Fruit fly (Drosophila melanogaster) whole organism, embryonic: ENCODE data around the gene SdhC.

Source experiments
- ATbp ChIP-seq: fragments of 200-800 bp; sonication (Bioruptor generic); optimal IDR thresholded peaks from 2 replicates; lab custom pipeline; 2017; ENCODE audit warnings: missing biosample characterization, mild to moderate bottlenecking, missing genetic modification characterization, missing genetic modification reagents
- Atf3 ChIP-seq: fragments of 200-800 bp; sonication (Bioruptor generic); optimal IDR thresholded peaks from 3 replicates; lab custom pipeline; 2016; ENCODE audit warnings: missing biosample characterization, missing genetic modification characterization
- CG12299 ChIP-seq: fragments of 200-800 bp; sonication (Bioruptor generic); optimal IDR thresholded peaks from 2 replicates; lab custom pipeline; 2018; ENCODE audit warnings: missing biosample characterization, mild to moderate bottlenecking, missing genetic modification characterization
- CG14710 ChIP-seq: fragments of 200-800 bp; sonication (Bioruptor generic); optimal IDR thresholded peaks from 3 replicates; lab custom pipeline; 2019; ENCODE audit warnings: missing biosample characterization, mild to moderate bottlenecking, missing genetic modification characterization, moderate library complexity
- CG15514 ChIP-seq: fragments of 200-800 bp; sonication (Bioruptor generic); optimal IDR thresholded peaks from 3 replicates; lab custom pipeline; 2017; ENCODE audit warnings: missing biosample characterization, missing genetic modification characterization, mild to moderate bottlenecking, moderate library complexity, missing genetic modification reagents
- CG1603 ChIP-seq: fragments of 200-800 bp; sonication (Bioruptor generic); optimal IDR thresholded peaks from 2 replicates; lab custom pipeline; 2019; ENCODE audit warnings: missing biosample characterization, mild to moderate bottlenecking, missing genetic modification characterization, moderate library complexity
- CG17612 ChIP-seq: fragments of 200-800 bp; sonication (Bioruptor generic); IDR thresholded peaks from 2 replicates; pipeline ENCODE4 v1.3.6; 2022; ENCODE audit warnings: missing biosample characterization, missing genetic modification characterization
- CG17802 ChIP-seq: fragments of 200-800 bp; sonication (Bioruptor generic); optimal IDR thresholded peaks from 2 replicates; lab custom pipeline; 2018; ENCODE audit warnings: missing biosample characterization, mild to moderate bottlenecking, missing genetic modification characterization, moderate library complexity
- CG2202 ChIP-seq: fragments of 200-800 bp; sonication (Bioruptor generic); optimal IDR thresholded peaks from 2 replicates; lab custom pipeline; 2018; ENCODE audit warnings: missing biosample characterization, mild to moderate bottlenecking, missing genetic modification characterization
- CG2712 ChIP-seq: fragments of 200-800 bp; optimal IDR thresholded peaks from 3 replicates; lab custom pipeline; 2019; ENCODE audit warnings: missing biosample characterization, mild to moderate bottlenecking, missing genetic modification characterization, moderate library complexity
- CG33213 ChIP-seq: fragments of 200-800 bp; sonication (Bioruptor generic); optimal IDR thresholded peaks from 3 replicates; lab custom pipeline; 2016; ENCODE audit warnings: missing biosample characterization, missing genetic modification characterization
- CG3847 ChIP-seq: fragments of 200-800 bp; sonication (Bioruptor generic); IDR thresholded peaks from 2 replicates; pipeline ENCODE4 v1.3.6; 2022; ENCODE audit warnings: missing biosample characterization, missing genetic modification characterization
- CG4328 ChIP-seq: fragments of 200-800 bp; sonication (Bioruptor generic); optimal IDR thresholded peaks from 3 replicates; lab custom pipeline; 2017; ENCODE audit warnings: missing biosample characterization, missing genetic modification reagents, missing genetic modification characterization
- CG43689 ChIP-seq: fragments of 200-800 bp; sonication (Bioruptor generic); IDR thresholded peaks from 2 replicates; pipeline ENCODE4 v1.3.6; 2022; ENCODE audit warnings: missing biosample characterization, missing genetic modification characterization
- CG4617 ChIP-seq: fragments of 200-800 bp; sonication (Bioruptor generic); optimal IDR thresholded peaks from 3 replicates; lab custom pipeline; 2016; ENCODE audit warnings: missing biosample characterization, missing genetic modification characterization, borderline replicate concordance
- CG6854 ChIP-seq: fragments of 200-800 bp; sonication (Bioruptor generic); optimal IDR thresholded peaks from 3 replicates; lab custom pipeline; 2017; ENCODE audit warnings: missing biosample characterization, mild to moderate bottlenecking, missing genetic modification characterization
- CG7271 ChIP-seq: fragments of 200-800 bp; sonication (Bioruptor generic); optimal IDR thresholded peaks from 2 replicates; lab custom pipeline; 2018; ENCODE audit warnings: missing biosample characterization, mild to moderate bottlenecking, missing genetic modification characterization, moderate library complexity
- CG8290 ChIP-seq, 3 experiments: fragments of 200-800 bp; sonication (Bioruptor generic); optimal IDR thresholded peaks; 2 replicates each; lab custom pipeline; 2016 to 2019; ENCODE audit warnings: missing biosample characterization in 3 of 3, missing genetic modification characterization in 3 of 3, mild to moderate bottlenecking in 2 of 3, moderate library complexity in 1 of 3
- CG8388 ChIP-seq: fragments of 200-800 bp; sonication (Bioruptor generic); optimal IDR thresholded peaks from 2 replicates; lab custom pipeline; 2019; ENCODE audit warnings: missing biosample characterization, mild to moderate bottlenecking, missing genetic modification characterization, moderate library complexity
- CG9727 ChIP-seq: fragments of 200-800 bp; sonication (Bioruptor generic); optimal IDR thresholded peaks from 3 replicates; lab custom pipeline; 2017; ENCODE audit warnings: missing biosample characterization, mild to moderate bottlenecking, missing genetic modification characterization
- CG9817 ChIP-seq: fragments of 200-800 bp; sonication (Bioruptor generic); optimal IDR thresholded peaks from 2 replicates; lab custom pipeline; 2018; ENCODE audit warnings: missing biosample characterization, mild to moderate bottlenecking, missing genetic modification characterization, moderate library complexity
- Ets97D ChIP-seq: fragments of 200-800 bp; sonication (Bioruptor generic); optimal IDR thresholded peaks from 3 replicates; lab custom pipeline; 2016; ENCODE audit warnings: missing biosample characterization, missing genetic modification characterization
- Hey ChIP-seq: fragments of 200-800 bp; sonication (Bioruptor generic); optimal IDR thresholded peaks from 3 replicates; lab custom pipeline; 2018; ENCODE audit warnings: missing biosample characterization, mild to moderate bottlenecking, missing genetic modification characterization
- HmgZ ChIP-seq: fragments of 200-800 bp; sonication (Bioruptor generic); optimal IDR thresholded peaks from 2 replicates; lab custom pipeline; 2018; ENCODE audit warnings: missing biosample characterization, mild to moderate bottlenecking, missing genetic modification characterization
- Hmx ChIP-seq: fragments of 200-800 bp; sonication (Bioruptor generic); optimal IDR thresholded peaks from 2 replicates; lab custom pipeline; 2016; ENCODE audit warnings: missing biosample characterization, missing genetic modification characterization
- Kr ChIP-seq: fragments of 200-800 bp; sonication (Bioruptor generic); optimal IDR thresholded peaks from 2 replicates; lab custom pipeline; 2017; ENCODE audit warnings: missing biosample characterization, mild to moderate bottlenecking, missing genetic modification characterization
- Lhr ChIP-seq: fragments of 200-800 bp; sonication (Bioruptor generic); optimal IDR thresholded peaks from 3 replicates; lab custom pipeline; 2017; ENCODE audit warnings: mild to moderate bottlenecking, missing biosample characterization, missing genetic modification reagents, missing genetic modification characterization
- Myb ChIP-seq: fragments of 200-800 bp; sonication (Bioruptor generic); optimal IDR thresholded peaks from 2 replicates; lab custom pipeline; 2016; ENCODE audit warnings: missing biosample characterization, missing genetic modification characterization
- NFAT ChIP-seq: fragments of 200-800 bp; sonication (Bioruptor generic); IDR thresholded peaks from 2 replicates; pipeline ENCODE4 v1.3.6; 2022; ENCODE audit warnings: missing biosample characterization, missing genetic modification characterization
- Opbp ChIP-seq: fragments of 200-800 bp; sonication (Bioruptor generic); IDR thresholded peaks from 3 replicates; pipeline ENCODE4 v1.3.6; 2022; ENCODE audit warnings: missing biosample characterization, missing genetic modification characterization; ENCODE audit not compliant: partially characterized antibody
- Scr ChIP-seq: fragments of 200-800 bp; sonication (Bioruptor generic); IDR thresholded peaks from 2 replicates; pipeline ENCODE4 v1.3.6; 2022; ENCODE audit warnings: missing biosample characterization, missing genetic modification characterization; ENCODE audit not compliant: partially characterized antibody
- Sox100B ChIP-seq: fragments of 200-800 bp; sonication (Bioruptor generic); optimal IDR thresholded peaks from 3 replicates; lab custom pipeline; 2018; ENCODE audit warnings: missing biosample characterization, mild to moderate bottlenecking, missing genetic modification characterization
- YL-1 ChIP-seq: fragments of 200-800 bp; sonication (Bioruptor generic); optimal IDR thresholded peaks from 3 replicates; lab custom pipeline; 2017; ENCODE audit warnings: missing biosample characterization, mild to moderate bottlenecking, missing genetic modification characterization
- amos ChIP-seq: fragments of 200-800 bp; sonication (Bioruptor generic); IDR thresholded peaks from 2 replicates; pipeline ENCODE4 v1.3.6; 2022; ENCODE audit warnings: missing biosample characterization, missing genetic modification characterization; ENCODE audit not compliant: partially characterized antibody
- bigmax ChIP-seq: fragments of 200-800 bp; sonication (Bioruptor generic); optimal IDR thresholded peaks from 2 replicates; lab custom pipeline; 2018; ENCODE audit warnings: missing biosample characterization, mild to moderate bottlenecking, missing genetic modification characterization
- dimm ChIP-seq: fragments of 200-800 bp; sonication (Bioruptor generic); IDR thresholded peaks from 2 replicates; pipeline ENCODE4 v1.3.6; 2022; ENCODE audit warnings: missing biosample characterization, missing genetic modification characterization
- hkb ChIP-seq, 2 experiments: fragments of 200-800 bp in 1 of 2; fragments of >200 bp in 1 of 2; sonication (Bioruptor generic) in 1 of 2; IDR thresholded peaks in 1 of 2; optimal IDR thresholded peaks in 1 of 2; 2 replicates each; pipeline versions ENCODE4 v1.3.6 to Lab custom; 2017 to 2022; ENCODE audit warnings: missing biosample characterization in 1 of 2, missing genetic modification characterization in 1 of 2
- knrl ChIP-seq: fragments of 200-800 bp; sonication (Bioruptor generic); IDR thresholded peaks from 3 replicates; pipeline ENCODE4 v1.3.6; 2022; ENCODE audit warnings: missing biosample characterization, missing genetic modification characterization; ENCODE audit not compliant: partially characterized antibody
- nerfin-1 ChIP-seq: fragments of 200-800 bp; sonication (Bioruptor generic); optimal IDR thresholded peaks from 3 replicates; lab custom pipeline; 2019; ENCODE audit warnings: missing biosample characterization, mild to moderate bottlenecking, missing genetic modification characterization, moderate library complexity
- nom ChIP-seq: fragments of 200-800 bp; sonication (Bioruptor generic); optimal IDR thresholded peaks from 2 replicates; lab custom pipeline; 2017; ENCODE audit warnings: missing biosample characterization, missing genetic modification characterization, mild to moderate bottlenecking, moderate library complexity, missing genetic modification reagents
- odd ChIP-seq: fragments of 200-800 bp; sonication (Bioruptor generic); optimal IDR thresholded peaks from 2 replicates; lab custom pipeline; 2017; ENCODE audit warnings: missing biosample characterization, mild to moderate bottlenecking, missing genetic modification characterization
- pan ChIP-seq, 4 experiments: fragments of >200 bp in 3 of 4; fragments of 200-800 bp in 1 of 4; sonication (Bioruptor generic) in 1 of 4; optimal IDR thresholded peaks in 3 of 4; IDR thresholded peaks in 1 of 4; 2 replicates each; pipeline versions ENCODE4 v1.3.6 to Lab custom; 2017 to 2022; ENCODE audit warnings: missing biosample characterization in 2 of 4, missing genetic modification characterization in 2 of 4, mixed read lengths in 1 of 4
- rib ChIP-seq: fragments of 200-800 bp; sonication (Bioruptor generic); IDR thresholded peaks from 2 replicates; pipeline ENCODE4 v1.3.6; 2022; ENCODE audit warnings: missing biosample characterization, missing genetic modification characterization
- row ChIP-seq: fragments of 200-800 bp; sonication (Bioruptor generic); IDR thresholded peaks from 3 replicates; pipeline ENCODE4 v1.3.6; 2022; ENCODE audit warnings: missing biosample characterization, missing genetic modification characterization
- sens ChIP-seq: fragments of 200-800 bp; sonication (Bioruptor generic); peaks from one replicate; lab custom pipeline; 2016; ENCODE audit warnings: missing biosample characterization, missing genetic modification characterization
- ssp ChIP-seq: fragments of 200-800 bp; sonication (Bioruptor generic); IDR thresholded peaks from 2 replicates; pipeline ENCODE4 v1.3.6; 2022; ENCODE audit warnings: missing biosample characterization, missing genetic modification characterization
- vvl ChIP-seq: fragments of 200-800 bp; sonication (Bioruptor generic); IDR thresholded peaks from 2 replicates; pipeline ENCODE4 v1.3.6; 2022; ENCODE audit warnings: missing biosample characterization, missing genetic modification characterization
- wek ChIP-seq: fragments of 200-800 bp; sonication (Bioruptor generic); optimal IDR thresholded peaks from 3 replicates; lab custom pipeline; 2018; ENCODE audit warnings: missing biosample characterization, mild to moderate bottlenecking, missing genetic modification characterization, moderate library complexity

The SdhC gene

dm6 chr3R:11234918-11235371, 25.3 kb upstream of the SdhC start, which contains the start of the genes Arfip and CG17721 (continued):
- TF ChIP-seq nerfin-1 (peak; percentile 9), CG15514 (GFP tag; lab: Kevin White, UChicago) (peak; percentile 57), NFAT (GFP tag; lab: Robert Waterston, UW) (no peak), CG3847 (GFP tag; lab: Robert Waterston, UW) (0 out of 2 replicates have a peak, but pooled peaks have one; percentile 23), row (GFP tag; lab: Robert Waterston, UW) (peak; percentile 63), sens (peak; percentile 88), Scr (no peak), CG4328 (no peak), Opbp (GFP tag; lab: Robert Waterston, UW) (peak; percentile 46; the same call in 2 of the 3 replicates), dimm (GFP tag; lab: Robert Waterston, UW) (no peak), amos (GFP tag; lab: Robert Waterston, UW) (peak; percentile 34), CG33213 (GFP tag; lab: Kevin White, UChicago) (no peak), Lhr (GFP tag; lab: Kevin White, UChicago) (peak; percentile 72), Ets97D (GFP tag; lab: Kevin White, UChicago) (peak; percentile 53), CG2202 (no peak), hkb (optimal IDR thresholded peaks at IDR 0.05; lab: Kevin White, UChicago) (peak; percentile 70), hkb (GFP tag; IDR thresholded peaks at IDR 0.05; lab: Robert Waterston, UW) (no peak), Atf3 (GFP tag; lab: Kevin White, UChicago) (no peak), ATbp (GFP tag; lab: Kevin White, UChicago) (no peak), CG9817 (tag; lab: Kevin White, UChicago) (no peak), vvl (GFP tag; lab: Robert Waterston, UW) (no peak), Kr (GFP tag; lab: Kevin White, UChicago) (no peak), bigmax (GFP tag; lab: Kevin White, UChicago) (no peak), YL-1 (GFP tag; lab: Kevin White, UChicago) (peak; percentile 55), ssp (GFP tag; lab: Robert Waterston, UW) (no peak), CG8290 (GFP tag; optimal IDR thresholded peaks at IDR 0.05; lab: Kevin White, UChicago) (peak; percentile 10), CG8290 (tag; optimal IDR thresholded peaks at IDR 0.05; lab: Kevin White, UChicago) (no peak), CG2712 (tag; lab: Kevin White, UChicago) (peak; percentile 19), Myb (GFP tag; lab: Kevin White, UChicago) (no peak), CG4617 (GFP tag; lab: Kevin White, UChicago) (peak; percentile 87), CG8388 (GFP tag; lab: Kevin White, UChicago) (peak; percentile 54), CG6854 (no peak), Hey (no peak), CG7271 (tag; lab: Kevin White, UChicago) (no peak), CG17802 (tag; lab: Kevin White, UChicago) (peak; percentile 5), wek (no peak), CG9727 (GFP tag; lab: Kevin White, UChicago) (peak; percentile 7), nom (GFP tag; lab: Kevin White, UChicago) (no peak), CG14710 (tag; lab: Kevin White, UChicago) (peak; percentile 93), CG17612 (GFP tag; lab: Robert Waterston, UW) (no peak), Sox100B (GFP tag; lab: Kevin White, UChicago) (no peak), rib (no peak), CG12299 (tag; lab: Kevin White, UChicago) (peak; percentile 26), Hmx (no peak), CG1603 (peak; percentile 67), CG43689 (no peak), pan (optimal IDR thresholded peaks at IDR 0.05; lab: Kevin White, UChicago) (no peak), pan (GFP tag; optimal IDR thresholded peaks at IDR 0.05 in 1 of 2, IDR thresholded peaks at IDR 0.05 in 1 of 2) (no peak), knrl (GFP tag; lab: Robert Waterston, UW) (peak; percentile 33; the same call in 1 of the 3 replicates), odd (GFP tag; lab: Kevin White, UChicago) (no peak), HmgZ (peak; percentile 35)
